Worm (Caenorhabditis elegans) whole organism, early embryonic: ENCODE measurements around the gene C47A10.12.
A peak's percentile ranks its signal among the peaks of the same experiment; 100 is the strongest.

Experiments used
- F13C5.2 ChIP-seq: sonication (generic microtip); optimal IDR thresholded peaks from 2 replicates; lab custom pipeline; 2017; ENCODE audit warnings: mild to moderate bottlenecking, missing genetic modification characterization, inconsistent platforms, missing compliant biosample characterization
- aly-1 ChIP-seq: sonication (generic microtip); optimal IDR thresholded peaks from 2 replicates; lab custom pipeline; 2016; ENCODE audit warnings: missing genetic modification characterization, missing compliant biosample characterization
- ama-1 ChIP-seq: fragments of 150-350 bp; optimal IDR thresholded peaks from 2 replicates; lab custom pipeline; 2014
- ceh-13 ChIP-seq: fragments of 200-800 bp; sonication (Bioruptor generic); optimal IDR thresholded peaks from 2 replicates; lab custom pipeline; 2018; ENCODE audit warnings: mild to moderate bottlenecking, missing genetic modification characterization, missing compliant biosample characterization
- flt-1 ChIP-seq: fragments of 200-800 bp; sonication (Bioruptor generic); IDR thresholded peaks from 2 replicates; pipeline ENCODE4 v1.3.6; 2022; ENCODE audit warnings: missing genetic modification characterization, missing compliant biosample characterization
- hmg-4 ChIP-seq: fragments of 200-800 bp; sonication (Bioruptor generic); optimal IDR thresholded peaks from 2 replicates; lab custom pipeline; 2018; ENCODE audit warnings: mild to moderate bottlenecking, missing genetic modification characterization, missing compliant biosample characterization
- hnd-1 ChIP-seq: sonication (generic microtip); optimal IDR thresholded peaks from 2 replicates; lab custom pipeline; 2016; ENCODE audit warnings: missing genetic modification characterization, missing compliant biosample characterization
- scrt-1 ChIP-seq: fragments of 200-800 bp; sonication (Bioruptor generic); IDR thresholded peaks from 2 replicates; pipeline ENCODE4 v1.3.6; 2022; ENCODE audit warnings: missing genetic modification characterization, missing compliant biosample characterization
- sea-1 ChIP-seq: fragments of 200-800 bp; sonication (Bioruptor generic); conservative IDR thresholded peaks from 2 replicates; pipeline ENCODE4 v1.3.6; 2022; ENCODE audit warnings: missing genetic modification characterization, missing compliant biosample characterization
- tbx-11 ChIP-seq: fragments of 200-800 bp; sonication (Bioruptor generic); IDR thresholded peaks from 2 replicates; pipeline ENCODE4 v1.3.6; 2022; ENCODE audit warnings: missing genetic modification characterization, missing compliant biosample characterization
- tbx-37 ChIP-seq: fragments of 200-800 bp; sonication (Bioruptor generic); conservative IDR thresholded peaks from 2 replicates; pipeline ENCODE4 v1.3.6; 2022; ENCODE audit warnings: missing genetic modification reagents, missing genetic modification characterization, missing compliant biosample characterization
- tra-4 ChIP-seq: sonication (generic microtip); optimal IDR thresholded peaks from 2 replicates; lab custom pipeline; 2017; ENCODE audit warnings: missing genetic modification characterization, missing compliant biosample characterization

- TF ChIP-seq ama-1 (lab: Kevin White, UChicago) (no peak), tra-4 (tag; lab: Kevin White, UChicago) (no peak), hmg-4 (no peak), ceh-13 (no peak), tbx-11 (GFP tag; lab: Robert Waterston, UW) (no peak), scrt-1 (no peak), flt-1 (no peak), aly-1 (peak; percentile 31), tbx-37 (GFP tag; lab: Robert Waterston, UW) (no peak), sea-1 (GFP tag; lab: Robert Waterston, UW) (no peak), F13C5.2 (no peak), hnd-1 (tag; lab: Kevin White, UChicago) (no peak)
These were observed 34.4 kb downstream of the C47A10.12 start for ce11 chrV:17812127-17812526.
